Worm (Caenorhabditis elegans): ENCODE measurements around the gene B0034.7.
A peak's percentile ranks its signal among the peaks of the same experiment; 100 is the strongest.

B0034.7 gene

ce11 chrII:5968037-5968436, 6.6 kb downstream of the B0034.7 start, which contains the start of gene B0034.1:
Gene B0034.1, plus strand, starts transcription at chrII:5968337.
- TF ChIP-seq ceh-28 (tag; optimal IDR thresholded peaks at IDR 0.05) (no peak), egl-27 (tag; optimal IDR thresholded peaks at IDR 0.05) (no peak), nhr-43 (tag; optimal IDR thresholded peaks at IDR 0.05; ENCODE audit: poor library complexity, severe bottlenecking) (no peak), nhr-11 (tag; optimal IDR thresholded peaks at IDR 0.05) (no peak), fkh-2 (tag; optimal IDR thresholded peaks at IDR 0.05) (no peak), lin-39 (tag; optimal IDR thresholded peaks at IDR 0.05) (no peak), fos-1 (tag; optimal IDR thresholded peaks at IDR 0.05) (no peak), hmg-11 (tag; optimal IDR thresholded peaks at IDR 0.05) (no peak), nhr-23 (tag; optimal IDR thresholded peaks at IDR 0.05) (no peak), nhr-28 (tag; optimal IDR thresholded peaks at IDR 0.05) (no peak), ama-1 (optimal IDR thresholded peaks at IDR 0.05) (no peak), aly-2 (tag; optimal IDR thresholded peaks at IDR 0.05) (no peak), elt-1 (tag; optimal IDR thresholded peaks at IDR 0.05) (no peak), pqm-1 (tag; optimal IDR thresholded peaks at IDR 0.05) (no peak), ceh-16 (tag; optimal IDR thresholded peaks at IDR 0.05) (no peak)

- no peak for TF ChIP-seq mml-1 (tag; optimal IDR thresholded peaks at IDR 0.05)
- TF ChIP-seq nhr-25 (tag; optimal IDR thresholded peaks at IDR 0.05), result peak; percentile 21
Measured at ce11 chrII:5969303-5969702, 7.9 kb downstream of the B0034.7 start, which contains the start of gene B0034.4. Gene B0034.4, minus strand, starts transcription at chrII:5969531.

ce11 chrII:5974878-5975277, 13.5 kb downstream of the B0034.7 start, which contains the start of gene B0034.5:
Gene B0034.5, minus strand, starts transcription at chrII:5974978.
- no peak for TF ChIP-seq unc-62 (GFP tag; optimal IDR thresholded peaks at IDR 0.05)
- TF ChIP-seq egl-5 (tag; optimal IDR thresholded peaks at IDR 0.05), result no peak
- no peak for TF ChIP-seq R02D3.7 (tag; optimal IDR thresholded peaks at IDR 0.05)
- TF ChIP-seq ztf-4 (tag; optimal IDR thresholded peaks at IDR 0.05), result no peak
- no peak for TF ChIP-seq nhr-23 (tag; optimal IDR thresholded peaks at IDR 0.05)
- no peak for TF ChIP-seq ztf-11 (tag; optimal IDR thresholded peaks at IDR 0.05)
- no peak for TF ChIP-seq skn-1 (tag; optimal IDR thresholded peaks at IDR 0.05)
- TF ChIP-seq elt-2 (tag; optimal IDR thresholded peaks at IDR 0.05), result no peak
- no peak for TF ChIP-seq hmg-11 (tag; optimal IDR thresholded peaks at IDR 0.05)
- TF ChIP-seq nhr-11 (tag; optimal IDR thresholded peaks at IDR 0.05), result no peak
- TF ChIP-seq mdl-1 (tag; optimal IDR thresholded peaks at IDR 0.05), result no peak
- no peak for TF ChIP-seq sea-2 (GFP tag; optimal IDR thresholded peaks at IDR 0.05)

ce11 chrII:5988224-5988623, 26.8 kb downstream of the B0034.7 start, which contains the start of gene ins-2:
Gene ins-2, plus strand, starts transcription at chrII:5988524.
- TF ChIP-seq ama-1 (optimal IDR thresholded peaks at IDR 0.05) (no peak), elt-1 (tag; optimal IDR thresholded peaks at IDR 0.05) (no peak), egl-5 (tag; optimal IDR thresholded peaks at IDR 0.05) (no peak), lin-39 (tag; optimal IDR thresholded peaks at IDR 0.05) (no peak), elt-2 (tag; optimal IDR thresholded peaks at IDR 0.05) (no peak), egl-27 (tag; optimal IDR thresholded peaks at IDR 0.05) (no peak), nfya-1 (tag; optimal IDR thresholded peaks at IDR 0.05; ENCODE audit: insufficient read depth) (no peak), jun-1 (tag; optimal IDR thresholded peaks at IDR 0.05) (no peak), eor-1 (tag; optimal IDR thresholded peaks at IDR 0.05) (no peak), nhr-76 (tag; optimal IDR thresholded peaks at IDR 0.05) (no peak), unc-62 (GFP tag; optimal IDR thresholded peaks at IDR 0.05) (no peak), ZK546.5 (tag; optimal IDR thresholded peaks at IDR 0.05) (no peak), ceh-9 (tag; optimal IDR thresholded peaks at IDR 0.05) (no peak), R02D3.7 (tag; optimal IDR thresholded peaks at IDR 0.05) (no peak), ceh-82 (tag; optimal IDR thresholded peaks at IDR 0.05) (no peak), nhr-43 (tag; optimal IDR thresholded peaks at IDR 0.05; ENCODE audit: poor library complexity, severe bottlenecking) (no peak), aly-2 (tag; optimal IDR thresholded peaks at IDR 0.05) (no peak), nhr-28 (tag; optimal IDR thresholded peaks at IDR 0.05) (no peak)

- TF ChIP-seq nhr-237 (tag; optimal IDR thresholded peaks at IDR 0.05) (no peak), ceh-82 (tag; optimal IDR thresholded peaks at IDR 0.05) (no peak), ceh-16 (tag; optimal IDR thresholded peaks at IDR 0.05) (no peak), zag-1 (tag; optimal IDR thresholded peaks at IDR 0.05) (no peak), eor-1 (tag; optimal IDR thresholded peaks at IDR 0.05) (no peak), mdl-1 (tag; optimal IDR thresholded peaks at IDR 0.05) (no peak), nhr-76 (tag; optimal IDR thresholded peaks at IDR 0.05) (no peak)
Measured at ce11 chrII:5990668-5991067, 29.3 kb downstream of the B0034.7 start, which contains the start of gene ins-3. Gene ins-3, minus strand, starts transcription at chrII:5990768.
